Worm (Caenorhabditis elegans) whole organism, early embryonic: ENCODE measurements around the gene msp-36.

Experiments used
- B0310.2 ChIP-seq: sonication (generic microtip); optimal IDR thresholded peaks from 2 replicates; lab custom pipeline; 2016; ENCODE audit warnings: mild to moderate bottlenecking, missing genetic modification characterization, missing compliant biosample characterization
- F13C5.2 ChIP-seq: sonication (generic microtip); optimal IDR thresholded peaks from 2 replicates; lab custom pipeline; 2017; ENCODE audit warnings: mild to moderate bottlenecking, missing genetic modification characterization, inconsistent platforms, missing compliant biosample characterization
- ama-1 ChIP-seq: fragments of 150-350 bp; optimal IDR thresholded peaks from 2 replicates; lab custom pipeline; 2014
- ceh-13 ChIP-seq: fragments of 200-800 bp; sonication (Bioruptor generic); optimal IDR thresholded peaks from 2 replicates; lab custom pipeline; 2018; ENCODE audit warnings: mild to moderate bottlenecking, missing genetic modification characterization, missing compliant biosample characterization
- ceh-36 ChIP-seq: sonication (generic microtip); optimal IDR thresholded peaks from 2 replicates; lab custom pipeline; 2016; ENCODE audit warnings: missing genetic modification characterization, inconsistent platforms, missing compliant biosample characterization
- flt-1 ChIP-seq: fragments of 200-800 bp; sonication (Bioruptor generic); IDR thresholded peaks from 2 replicates; pipeline ENCODE4 v1.3.6; 2022; ENCODE audit warnings: missing genetic modification characterization, missing compliant biosample characterization
- hmbx-1 ChIP-seq: sonication (generic microtip); optimal IDR thresholded peaks from 2 replicates; lab custom pipeline; 2016; ENCODE audit warnings: mild to moderate bottlenecking, missing genetic modification characterization, missing compliant biosample characterization
- hmg-4 ChIP-seq: fragments of 200-800 bp; sonication (Bioruptor generic); optimal IDR thresholded peaks from 2 replicates; lab custom pipeline; 2018; ENCODE audit warnings: mild to moderate bottlenecking, missing genetic modification characterization, missing compliant biosample characterization
- hnd-1 ChIP-seq: sonication (generic microtip); optimal IDR thresholded peaks from 2 replicates; lab custom pipeline; 2016; ENCODE audit warnings: missing genetic modification characterization, missing compliant biosample characterization
- pes-1 ChIP-seq: fragments of 200-800 bp; sonication (Bioruptor generic); IDR thresholded peaks from 2 replicates; pipeline ENCODE4 v1.3.6; 2022; ENCODE audit warnings: missing genetic modification reagents, missing genetic modification characterization, missing compliant biosample characterization
- scrt-1 ChIP-seq: fragments of 200-800 bp; sonication (Bioruptor generic); IDR thresholded peaks from 2 replicates; pipeline ENCODE4 v1.3.6; 2022; ENCODE audit warnings: missing genetic modification characterization, missing compliant biosample characterization
- sea-1 ChIP-seq: fragments of 200-800 bp; sonication (Bioruptor generic); conservative IDR thresholded peaks from 2 replicates; pipeline ENCODE4 v1.3.6; 2022; ENCODE audit warnings: missing genetic modification characterization, missing compliant biosample characterization
- tbx-37 ChIP-seq: fragments of 200-800 bp; sonication (Bioruptor generic); conservative IDR thresholded peaks from 2 replicates; pipeline ENCODE4 v1.3.6; 2022; ENCODE audit warnings: missing genetic modification reagents, missing genetic modification characterization, missing compliant biosample characterization
- tra-4 ChIP-seq: sonication (generic microtip); optimal IDR thresholded peaks from 2 replicates; lab custom pipeline; 2017; ENCODE audit warnings: missing genetic modification characterization, missing compliant biosample characterization

DNA sequence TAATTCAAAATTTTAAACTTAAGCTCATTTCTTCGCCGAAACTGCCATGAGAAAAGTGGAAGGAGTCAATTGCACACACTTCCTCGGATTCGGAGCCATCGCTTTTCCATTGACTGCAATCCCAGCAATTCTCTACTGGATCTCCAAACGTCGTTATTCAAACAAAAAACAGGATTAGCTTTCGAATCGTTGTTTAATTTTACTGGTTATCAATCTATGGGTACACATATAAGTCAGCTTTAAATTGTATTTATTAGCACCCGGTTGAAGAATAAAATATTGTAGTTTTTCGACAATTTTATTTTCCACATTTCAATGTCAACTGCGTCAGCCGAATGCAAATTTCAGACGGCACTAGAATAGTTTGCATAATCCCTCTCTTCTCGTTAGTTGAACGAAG is 34.7 kb downstream of the msp-36 start, which contains the start of gene glt-3:
- no peak for TF ChIP-seq hmbx-1 (tag; lab: Kevin White, UChicago)
- TF ChIP-seq ama-1 (lab: Kevin White, UChicago) = no peak
- no peak for TF ChIP-seq ceh-36
- no peak for TF ChIP-seq flt-1 (GFP tag; lab: Robert Waterston, UW)
- no peak for TF ChIP-seq scrt-1
- no peak for TF ChIP-seq F13C5.2
- no peak for TF ChIP-seq B0310.2 (tag; lab: Kevin White, UChicago)
- TF ChIP-seq hnd-1 (tag; lab: Kevin White, UChicago) = no peak
- no peak for TF ChIP-seq sea-1 (GFP tag; lab: Robert Waterston, UW)
- no peak for TF ChIP-seq pes-1 (GFP tag; lab: Robert Waterston, UW)
- no peak for TF ChIP-seq tbx-37 (GFP tag; lab: Robert Waterston, UW)
- no peak for TF ChIP-seq hmg-4 (GFP tag; lab: Kevin White, UChicago)
- no peak for TF ChIP-seq tra-4 (tag; lab: Kevin White, UChicago)
- no peak for TF ChIP-seq ceh-13 (GFP tag; lab: Kevin White, UChicago)
